Worm (Caenorhabditis elegans): Measurements from ENCODE around the gene ctsa-3.2.

DNA sequence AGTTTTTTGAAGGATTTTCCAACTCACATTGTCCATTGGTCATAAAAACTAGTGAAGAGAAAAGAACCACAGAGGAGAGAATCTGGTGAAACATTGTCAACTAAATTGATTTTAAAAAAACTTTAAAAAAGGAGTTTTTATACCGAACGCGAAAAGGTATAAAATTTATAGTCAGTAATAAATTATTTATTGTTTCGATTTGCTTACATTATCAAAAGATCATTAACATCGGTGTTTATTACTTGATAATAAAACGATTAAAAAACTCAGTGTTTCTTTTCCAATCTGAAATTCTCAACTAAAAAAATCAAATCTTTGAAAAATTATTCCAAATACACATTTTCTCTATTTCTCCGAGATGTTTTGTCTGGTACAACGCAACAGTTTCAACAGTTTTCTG is 41.2 kb downstream of the ctsa-3.2 start, which contains the start of gene F26C11.4:
- TF ChIP-seq T23F11.4 (GFP tag; optimal IDR thresholded peaks at IDR 0.05), result no peak
- no peak for TF ChIP-seq fkh-10 (GFP tag; optimal IDR thresholded peaks at IDR 0.05)
- TF ChIP-seq gmeb-2 (tag; optimal IDR thresholded peaks at IDR 0.05), result no peak
- no peak for TF ChIP-seq ceh-34 (tag; optimal IDR thresholded peaks at IDR 0.05)
- no peak for TF ChIP-seq ceh-31 (tag; optimal IDR thresholded peaks at IDR 0.05)
- no peak for TF ChIP-seq unc-86 (tag; optimal IDR thresholded peaks at IDR 0.05)

Data from whole organism, late embryonic.